Worm (Caenorhabditis elegans) whole organism, early embryonic: ENCODE results near the gene str-85.

Experiments
- aly-1 ChIP-seq: sonication (generic microtip); optimal IDR thresholded peaks from 2 replicates; lab custom pipeline; 2016; ENCODE audit warnings: missing genetic modification characterization, missing compliant biosample characterization
- ama-1 ChIP-seq: fragments of 150-350 bp; optimal IDR thresholded peaks from 2 replicates; lab custom pipeline; 2014
- ceh-13 ChIP-seq: fragments of 200-800 bp; sonication (Bioruptor generic); optimal IDR thresholded peaks from 2 replicates; lab custom pipeline; 2018; ENCODE audit warnings: mild to moderate bottlenecking, missing genetic modification characterization, missing compliant biosample characterization
- ceh-36 ChIP-seq: sonication (generic microtip); optimal IDR thresholded peaks from 2 replicates; lab custom pipeline; 2016; ENCODE audit warnings: missing genetic modification characterization, inconsistent platforms, missing compliant biosample characterization
- ets-7 ChIP-seq: sonication (generic microtip); optimal IDR thresholded peaks from 2 replicates; lab custom pipeline; 2016; ENCODE audit warnings: missing genotype, missing genetic modification characterization, missing compliant biosample characterization
- flt-1 ChIP-seq: fragments of 200-800 bp; sonication (Bioruptor generic); IDR thresholded peaks from 2 replicates; pipeline ENCODE4 v1.3.6; 2022; ENCODE audit warnings: missing genetic modification characterization, missing compliant biosample characterization
- hmbx-1 ChIP-seq: sonication (generic microtip); optimal IDR thresholded peaks from 2 replicates; lab custom pipeline; 2016; ENCODE audit warnings: mild to moderate bottlenecking, missing genetic modification characterization, missing compliant biosample characterization
- pes-1 ChIP-seq: fragments of 200-800 bp; sonication (Bioruptor generic); IDR thresholded peaks from 2 replicates; pipeline ENCODE4 v1.3.6; 2022; ENCODE audit warnings: missing genetic modification reagents, missing genetic modification characterization, missing compliant biosample characterization
- scrt-1 ChIP-seq: fragments of 200-800 bp; sonication (Bioruptor generic); IDR thresholded peaks from 2 replicates; pipeline ENCODE4 v1.3.6; 2022; ENCODE audit warnings: missing genetic modification characterization, missing compliant biosample characterization

DNA sequence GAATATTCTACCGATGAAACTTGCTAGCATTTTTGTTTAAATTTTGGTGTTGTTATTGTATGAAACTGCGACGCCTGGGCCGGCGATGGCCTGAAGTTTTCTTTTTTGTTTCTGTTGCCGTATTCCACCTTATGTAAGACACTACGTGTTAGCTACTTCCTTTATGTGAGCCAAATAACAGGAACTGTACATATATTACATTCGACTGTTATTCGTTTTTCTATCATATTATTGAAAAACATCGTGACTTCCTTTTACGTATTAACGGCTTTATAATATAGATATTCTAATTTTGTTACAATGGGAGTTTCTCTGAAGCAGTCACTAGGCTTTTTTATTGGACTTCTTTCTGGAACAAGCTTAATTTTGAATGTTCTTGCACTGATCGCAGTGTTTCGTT is 19.6 kb upstream of the str-85 start, which contains the start of gene srx-3:
- TF ChIP-seq flt-1 (GFP tag; lab: Robert Waterston, UW): no peak
- no peak for TF ChIP-seq ets-7 (tag; lab: Kevin White, UChicago)
- no peak for TF ChIP-seq ceh-36 (tag; lab: Kevin White, UChicago)
- no peak for TF ChIP-seq pes-1 (GFP tag; lab: Robert Waterston, UW)
- TF ChIP-seq ama-1 (lab: Kevin White, UChicago): no peak
- no peak for TF ChIP-seq scrt-1 (GFP tag; lab: Robert Waterston, UW)
- TF ChIP-seq aly-1 (tag; lab: Kevin White, UChicago): no peak
- TF ChIP-seq hmbx-1 (tag; lab: Kevin White, UChicago): no peak
- TF ChIP-seq ceh-13 (GFP tag; lab: Kevin White, UChicago): no peak
